Fruit fly (Drosophila melanogaster) whole organism, adult: ENCODE measurements around the gene Hsp70Bc.

ENCODE experiments used
- CG14711 ChIP-seq: fragments of 200-800 bp; sonication (Bioruptor generic); optimal IDR thresholded peaks from 2 replicates; lab custom pipeline; 2018; ENCODE audit warnings: missing biosample characterization, mild to moderate bottlenecking, missing genetic modification characterization, moderate library complexity
- CG33017 ChIP-seq: fragments of 200-800 bp; sonication (Bioruptor generic); optimal IDR thresholded peaks from 2 replicates; lab custom pipeline; 2018; ENCODE audit warnings: missing biosample characterization, mild to moderate bottlenecking, missing genetic modification characterization, moderate library complexity
- CG5204 ChIP-seq: fragments of 200-800 bp; sonication (Bioruptor generic); optimal IDR thresholded peaks from 2 replicates; lab custom pipeline; 2016; ENCODE audit warnings: missing biosample characterization, missing genetic modification characterization
- CG7045 ChIP-seq: fragments of 200-800 bp; sonication (Bioruptor generic); optimal IDR thresholded peaks from 2 replicates; lab custom pipeline; 2017; ENCODE audit warnings: missing biosample characterization, mild to moderate bottlenecking, missing genetic modification characterization
- CG7101 ChIP-seq: fragments of 200-800 bp; sonication (Bioruptor generic); optimal IDR thresholded peaks from 2 replicates; lab custom pipeline; 2018; ENCODE audit warnings: missing biosample characterization, mild to moderate bottlenecking, missing genetic modification characterization, moderate library complexity
- Clk ChIP-seq: fragments of 200-800 bp; sonication (Bioruptor generic); optimal IDR thresholded peaks from 2 replicates; lab custom pipeline; 2017; ENCODE audit warnings: missing biosample characterization, missing genetic modification characterization
- Crg-1 ChIP-seq: fragments of 200-800 bp; sonication (Bioruptor generic); optimal IDR thresholded peaks from 2 replicates; lab custom pipeline; 2016; ENCODE audit warnings: missing biosample characterization, missing genetic modification characterization
- Hr96 ChIP-seq: fragments of 200-800 bp; sonication (Bioruptor generic); optimal IDR thresholded peaks from 2 replicates; lab custom pipeline; 2016; ENCODE audit warnings: missing biosample characterization, missing genetic modification characterization
- Mnt ChIP-seq: fragments of 200-800 bp; sonication (Bioruptor generic); optimal IDR thresholded peaks from 2 replicates; lab custom pipeline; 2016; ENCODE audit warnings: missing biosample characterization, mild to moderate bottlenecking, missing genetic modification characterization
- bab1 ChIP-seq: fragments of 200-800 bp; sonication (Bioruptor generic); optimal IDR thresholded peaks from 3 replicates; lab custom pipeline; 2019; ENCODE audit warnings: missing biosample characterization, mild to moderate bottlenecking, missing genetic modification characterization, moderate library complexity
- kay ChIP-seq: fragments of 200-800 bp; sonication (Bioruptor generic); peaks from one replicate; lab custom pipeline; 2016; ENCODE audit warnings: missing biosample characterization, missing genetic modification characterization, borderline replicate concordance
- ovo ChIP-seq: fragments of 200-800 bp; sonication (Bioruptor generic); optimal IDR thresholded peaks from 2 replicates; lab custom pipeline; 2016; ENCODE audit warnings: missing biosample characterization, missing genetic modification characterization
- pad ChIP-seq: fragments of 200-800 bp; sonication (Bioruptor generic); optimal IDR thresholded peaks from 3 replicates; lab custom pipeline; 2017; ENCODE audit warnings: missing biosample characterization, missing genetic modification characterization, mild to moderate bottlenecking, moderate library complexity, missing genetic modification reagents
- tj ChIP-seq: fragments of 200-800 bp; sonication (Bioruptor generic); optimal IDR thresholded peaks from 3 replicates; lab custom pipeline; 2017; ENCODE audit warnings: missing biosample characterization, mild to moderate bottlenecking, missing genetic modification characterization, moderate library complexity
- toe ChIP-seq: fragments of 200-800 bp; sonication (Bioruptor generic); optimal IDR thresholded peaks from 2 replicates; lab custom pipeline; 2016; ENCODE audit warnings: missing biosample characterization, missing genetic modification characterization

Gene Hsp70Bc

DNA sequence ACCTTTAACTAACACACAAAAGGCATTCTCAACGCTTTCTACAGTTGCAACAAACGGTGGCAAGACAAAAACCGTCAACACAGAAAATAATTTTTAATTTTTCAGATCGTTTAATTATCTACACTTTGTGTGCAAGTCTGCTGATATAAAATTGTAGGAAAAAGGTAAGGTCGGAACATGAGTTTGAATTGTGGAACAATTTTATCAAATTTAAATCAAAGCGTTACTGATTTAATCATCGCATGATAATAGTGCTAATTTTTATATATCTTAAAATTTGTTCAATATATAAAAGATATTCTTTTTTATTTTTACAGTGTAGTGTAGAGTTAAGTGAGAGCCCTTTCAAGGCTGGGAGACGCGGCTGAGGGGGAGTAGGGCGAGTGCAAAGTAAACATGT, 34.1 kb downstream of the Hsp70Bc start:
- TF ChIP-seq toe (GFP tag; lab: Kevin White, UChicago) (no peak), CG7045 (GFP tag; lab: Kevin White, UChicago) (no peak), bab1 (GFP tag; lab: Kevin White, UChicago) (no peak), Mnt (GFP tag; lab: Kevin White, UChicago) (no peak), Crg-1 (GFP tag; lab: Kevin White, UChicago) (no peak), ovo (no peak), CG14711 (tag; lab: Kevin White, UChicago) (no peak), CG7101 (tag; lab: Kevin White, UChicago) (no peak), CG33017 (no peak), CG5204 (GFP tag; lab: Kevin White, UChicago) (no peak), pad (no peak), tj (no peak)

DNA sequence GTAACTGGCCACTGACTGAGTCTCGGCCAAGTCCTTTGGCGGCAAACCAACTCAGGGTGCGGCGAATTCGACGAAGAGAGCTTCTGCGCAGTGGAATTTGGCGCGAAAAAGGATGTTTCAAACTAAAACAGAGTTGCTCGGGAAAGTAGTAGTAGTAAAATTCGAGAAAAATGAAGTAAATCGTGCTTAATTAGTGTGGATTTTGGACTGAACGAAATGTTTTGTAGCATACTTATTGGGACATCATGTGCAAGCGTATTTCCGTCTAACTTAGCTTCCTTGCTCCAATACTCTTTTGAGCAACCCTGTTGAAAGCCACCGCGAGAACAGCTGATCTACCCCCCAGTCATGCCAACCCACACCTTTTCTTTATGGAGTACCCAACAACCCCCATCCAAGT, 39.4 kb downstream of the Hsp70Bc start, which contains the start of gene Octbeta3R:
Octbeta3R (minus strand) TSS at position 1 of the 400 bp plus-strand sequence.
- no peak for TF ChIP-seq Clk (GFP tag; lab: Kevin White, UChicago)
- no peak for TF ChIP-seq kay (GFP tag; lab: Kevin White, UChicago)
- no peak for TF ChIP-seq Hr96
- no peak for TF ChIP-seq pad
